Worm (Caenorhabditis elegans) whole organism, mixed stage, embryonic: ENCODE data around the gene F40E10.5.

Source experiments
- M03D4.4 ChIP-seq: sonication (generic microtip); optimal IDR thresholded peaks from 2 replicates; lab custom pipeline; 2017; ENCODE audit warnings: mild to moderate bottlenecking, missing genetic modification characterization, missing compliant biosample characterization
- bed-3 ChIP-seq: fragments of 200-800 bp; sonication (Bioruptor generic); optimal IDR thresholded peaks from 3 replicates; lab custom pipeline; 2018; ENCODE audit warnings: mild to moderate bottlenecking, missing genetic modification characterization, moderate library complexity, missing compliant biosample characterization
- blmp-1 ChIP-seq: fragments of 150-350 bp; optimal IDR thresholded peaks from 2 replicates; lab custom pipeline; 2014; ENCODE audit warnings: missing biosample characterization, missing genetic modification characterization
- ceh-39 ChIP-seq: fragments of 150-350 bp; optimal IDR thresholded peaks from 2 replicates; lab custom pipeline; 2014; ENCODE audit warnings: missing biosample characterization, missing genetic modification characterization
- ceh-43 ChIP-seq: fragments of 200-800 bp; sonication (Bioruptor generic); optimal IDR thresholded peaks from 2 replicates; lab custom pipeline; 2018; ENCODE audit warnings: mild to moderate bottlenecking, missing genetic modification characterization, moderate library complexity, missing compliant biosample characterization
- ceh-83 ChIP-seq: fragments of 200-800 bp; sonication (Bioruptor generic); optimal IDR thresholded peaks from 2 replicates; lab custom pipeline; 2018; ENCODE audit warnings: mild to moderate bottlenecking, missing genetic modification characterization, missing compliant biosample characterization
- ces-1 ChIP-seq: fragments of 150-350 bp; optimal IDR thresholded peaks from 2 replicates; lab custom pipeline; 2014; ENCODE audit warnings: missing biosample characterization, missing genetic modification reagents, missing genetic modification characterization
- drap-1 ChIP-seq: fragments of 200-800 bp; sonication (Bioruptor generic); optimal IDR thresholded peaks from 3 replicates; lab custom pipeline; 2018; ENCODE audit warnings: mild to moderate bottlenecking, missing genetic modification characterization, missing compliant biosample characterization
- elt-3 ChIP-seq: fragments of 150-350 bp; optimal IDR thresholded peaks from 2 replicates; lab custom pipeline; 2014; ENCODE audit warnings: missing biosample characterization, missing genetic modification characterization
- flh-1 ChIP-seq: fragments of 200-800 bp; sonication (Bioruptor generic); optimal IDR thresholded peaks from 2 replicates; lab custom pipeline; 2018; ENCODE audit warnings: mild to moderate bottlenecking, missing genetic modification characterization, moderate library complexity, missing compliant biosample characterization
- ham-2 ChIP-seq: fragments of 200-800 bp; sonication (Bioruptor generic); optimal IDR thresholded peaks from 2 replicates; lab custom pipeline; 2018; ENCODE audit warnings: mild to moderate bottlenecking, missing genetic modification characterization, missing compliant biosample characterization
- hlh-1 ChIP-seq: fragments of 150-350 bp; optimal IDR thresholded peaks from 2 replicates; lab custom pipeline; 2014; ENCODE audit warnings: missing biosample characterization, missing genetic modification reagents, missing genetic modification characterization
- lin-13 ChIP-seq: fragments of 150-350 bp; optimal IDR thresholded peaks from 2 replicates; lab custom pipeline; 2014; ENCODE audit warnings: missing biosample characterization, missing genetic modification characterization
- lin-32 ChIP-seq: fragments of 200-800 bp; sonication (Bioruptor generic); optimal IDR thresholded peaks from 2 replicates; lab custom pipeline; 2018; ENCODE audit warnings: mild to moderate bottlenecking, missing genetic modification characterization, missing compliant biosample characterization
- lsy-2 ChIP-seq: fragments of 150-350 bp; optimal IDR thresholded peaks from 2 replicates; lab custom pipeline; 2014; ENCODE audit warnings: missing biosample characterization, missing genetic modification characterization
- mep-1 ChIP-seq: fragments of 150-350 bp; optimal IDR thresholded peaks from 2 replicates; lab custom pipeline; 2017; ENCODE audit warnings: missing biosample characterization, missing genetic modification reagents, missing genetic modification characterization, inconsistent platforms
- mls-2 ChIP-seq: sonication (generic microtip); optimal IDR thresholded peaks from 2 replicates; lab custom pipeline; 2016; ENCODE audit warnings: mild to moderate bottlenecking, missing genetic modification characterization, moderate library complexity, missing compliant biosample characterization
- nhr-12 ChIP-seq: fragments of 150-350 bp; optimal IDR thresholded peaks from 2 replicates; lab custom pipeline; 2014; ENCODE audit warnings: missing biosample characterization, missing genetic modification characterization
- nhr-2 ChIP-seq: fragments of 150-350 bp; optimal IDR thresholded peaks from 2 replicates; lab custom pipeline; 2014; ENCODE audit warnings: missing biosample characterization, missing genetic modification characterization
- nhr-237 ChIP-seq: fragments of 150-350 bp; optimal IDR thresholded peaks from 2 replicates; lab custom pipeline; 2014; ENCODE audit warnings: missing biosample characterization, missing genetic modification characterization
- nhr-28 ChIP-seq: fragments of 150-350 bp; optimal IDR thresholded peaks from 2 replicates; lab custom pipeline; 2014; ENCODE audit warnings: missing biosample characterization, missing genetic modification characterization
- nhr-76 ChIP-seq: sonication (generic microtip); optimal IDR thresholded peaks from 2 replicates; lab custom pipeline; 2017; ENCODE audit warnings: missing biosample characterization, missing genetic modification characterization
- snpc-4 ChIP-seq: fragments of 150-350 bp; optimal IDR thresholded peaks from 2 replicates; lab custom pipeline; 2014; ENCODE audit warnings: missing biosample characterization, missing genetic modification characterization
- sptf-1 ChIP-seq: sonication (generic microtip); optimal IDR thresholded peaks from 2 replicates; lab custom pipeline; 2017; ENCODE audit warnings: mild to moderate bottlenecking, missing genetic modification characterization, moderate library complexity, missing compliant biosample characterization
- tbx-8 ChIP-seq: fragments of 200-800 bp; sonication (Bioruptor generic); optimal IDR thresholded peaks from 2 replicates; lab custom pipeline; 2018; ENCODE audit warnings: mild to moderate bottlenecking, missing genetic modification characterization, moderate library complexity, missing compliant biosample characterization
- unc-120 ChIP-seq: sonication (generic microtip); optimal IDR thresholded peaks from 2 replicates; lab custom pipeline; 2017; ENCODE audit warnings: missing genetic modification characterization, missing compliant biosample characterization; ENCODE audit not compliant: poor library complexity, severe bottlenecking
- unc-62 ChIP-seq: fragments of 150-350 bp; optimal IDR thresholded peaks from 2 replicates; lab custom pipeline; 2014; ENCODE audit warnings: missing biosample characterization, missing genetic modification reagents, missing genetic modification characterization
- zip-8 ChIP-seq: fragments of 150-350 bp; optimal IDR thresholded peaks from 2 replicates; lab custom pipeline; 2014; ENCODE audit warnings: missing biosample characterization, missing genetic modification characterization
- ztf-11 ChIP-seq: fragments of 150-350 bp; optimal IDR thresholded peaks from 2 replicates; lab custom pipeline; 2014; ENCODE audit warnings: missing biosample characterization, missing genetic modification characterization

Gene F40E10.5

DNA sequence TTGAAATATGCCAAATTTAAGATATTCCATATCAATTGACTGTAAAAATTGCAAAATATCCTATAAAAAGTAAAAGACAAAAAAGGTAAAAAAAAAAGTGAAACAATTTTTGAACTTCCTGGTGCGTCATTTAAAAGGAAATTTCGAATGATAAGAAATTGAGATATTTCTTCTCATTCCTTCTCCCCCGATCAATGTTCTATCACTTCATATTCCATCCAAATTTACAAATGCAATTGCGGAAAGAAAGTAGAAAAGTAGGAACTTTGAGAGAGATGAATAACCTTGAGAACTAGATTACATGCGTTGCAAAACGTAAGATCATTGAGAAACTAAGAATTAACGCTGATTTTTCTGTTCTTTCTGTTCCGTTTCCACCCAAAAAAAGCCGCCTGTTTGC, 8.0 kb downstream of the F40E10.5 start:
- TF ChIP-seq nhr-28 (tag; lab: Kevin White, UChicago), result no peak
- TF ChIP-seq flh-1, result no peak
- TF ChIP-seq zip-8 (tag; lab: Kevin White, UChicago), result no peak
- no peak for TF ChIP-seq snpc-4 (tag; lab: Kevin White, UChicago)
- no peak for TF ChIP-seq M03D4.4 (tag; lab: Kevin White, UChicago)
- no peak for TF ChIP-seq lsy-2 (tag; lab: Kevin White, UChicago)
- no peak for TF ChIP-seq mls-2 (tag; lab: Kevin White, UChicago)
- no peak for TF ChIP-seq unc-62 (GFP tag; lab: Kevin White, UChicago)
- no peak for TF ChIP-seq unc-120 (tag; lab: Kevin White, UChicago)
- TF ChIP-seq sptf-1 (tag; lab: Kevin White, UChicago), result no peak
- TF ChIP-seq hlh-1, result no peak

DNA sequence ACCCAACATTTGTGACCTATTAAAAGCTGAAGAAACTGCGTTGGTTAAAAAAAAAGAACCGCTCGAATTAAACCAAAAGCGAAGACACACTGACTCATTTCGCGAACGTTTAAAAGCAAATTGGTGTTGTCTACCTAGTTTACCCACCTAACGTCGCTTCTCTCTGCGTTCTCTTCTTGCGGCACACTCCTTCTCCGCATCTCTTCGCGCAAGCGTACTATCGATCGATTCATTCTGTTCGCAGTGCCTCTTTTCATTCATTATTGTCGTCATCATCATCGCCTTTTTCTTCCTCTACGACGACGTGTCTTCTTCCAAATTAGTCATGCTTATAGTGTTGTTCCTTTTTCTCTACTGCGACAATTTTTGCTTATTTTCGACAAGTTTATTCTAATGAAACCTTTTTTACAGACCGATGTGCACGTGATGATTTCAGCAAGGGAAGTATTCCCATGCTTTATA, 9.6 kb downstream of the F40E10.5 start, which contains the start of gene atrn-1:
atrn-1 (plus strand) TSS at position 412 of the 462 bp plus-strand sequence.
- TF ChIP-seq lin-32 (GFP tag; lab: Kevin White, UChicago), result no peak
- TF ChIP-seq ham-2 (GFP tag; lab: Kevin White, UChicago), result peak; percentile 16

DNA sequence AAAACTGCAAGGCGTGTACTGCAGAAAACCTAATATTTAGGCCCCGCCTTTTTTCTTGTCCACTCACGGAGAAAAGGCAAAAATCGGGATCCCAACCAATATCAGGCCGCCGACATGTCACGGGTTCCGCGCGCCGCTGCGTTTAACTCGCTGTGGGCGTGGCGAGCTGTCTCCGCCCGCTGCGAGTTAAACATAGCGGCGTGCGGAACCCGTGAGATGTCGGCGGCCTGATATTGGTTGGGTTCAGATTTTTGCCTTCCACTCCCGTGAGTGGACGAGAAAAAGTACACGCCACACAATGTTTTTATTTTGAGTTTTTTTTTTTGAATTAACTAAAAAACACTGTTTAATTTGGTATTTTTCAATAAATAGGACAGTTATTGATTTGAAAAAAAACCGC, 13.9 kb downstream of the F40E10.5 start:
- no peak for TF ChIP-seq hlh-1
- no peak for TF ChIP-seq sptf-1 (tag; lab: Kevin White, UChicago)
- TF ChIP-seq tbx-8 (GFP tag; lab: Kevin White, UChicago), result no peak
- no peak for TF ChIP-seq nhr-28 (tag; lab: Kevin White, UChicago)
- no peak for TF ChIP-seq nhr-2 (tag; lab: Kevin White, UChicago)
- TF ChIP-seq lsy-2 (tag; lab: Kevin White, UChicago), result no peak
- TF ChIP-seq lin-13 (tag; lab: Kevin White, UChicago), result no peak
- no peak for TF ChIP-seq drap-1 (GFP tag; lab: Kevin White, UChicago)
- no peak for TF ChIP-seq lin-32 (GFP tag; lab: Kevin White, UChicago)
- TF ChIP-seq nhr-12, result no peak
- TF ChIP-seq mls-2 (tag; lab: Kevin White, UChicago), result no peak
- no peak for TF ChIP-seq ham-2 (GFP tag; lab: Kevin White, UChicago)
- no peak for TF ChIP-seq unc-62 (GFP tag; lab: Kevin White, UChicago)
- TF ChIP-seq nhr-237 (tag; lab: Kevin White, UChicago), result no peak
- no peak for TF ChIP-seq unc-120 (tag; lab: Kevin White, UChicago)
- no peak for TF ChIP-seq M03D4.4 (tag; lab: Kevin White, UChicago)
- TF ChIP-seq snpc-4 (tag; lab: Kevin White, UChicago), result no peak
- no peak for TF ChIP-seq nhr-76 (tag; lab: Kevin White, UChicago)

DNA sequence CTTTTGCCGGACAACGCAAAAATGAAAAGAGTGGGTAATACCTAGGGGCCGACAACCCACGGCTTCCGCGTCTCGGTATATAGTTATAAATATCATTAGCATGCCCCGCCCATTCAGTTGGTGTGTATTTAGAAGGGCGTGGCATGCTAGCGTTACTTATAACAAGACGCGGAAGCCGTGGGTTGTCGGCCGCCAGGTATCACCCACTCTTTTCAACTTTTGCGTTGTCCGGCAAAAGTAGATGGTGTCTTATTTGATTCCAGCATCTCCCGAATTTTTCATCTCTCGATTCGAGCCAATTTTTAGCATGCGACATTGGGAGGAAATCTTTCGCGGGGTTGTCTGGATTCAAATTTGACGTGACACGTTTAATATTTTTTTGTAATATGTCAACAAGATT, 16.2 kb downstream of the F40E10.5 start:
- TF ChIP-seq snpc-4 (tag; lab: Kevin White, UChicago) (no peak), ceh-39 (tag; lab: Kevin White, UChicago) (no peak), ceh-83 (no peak), drap-1 (GFP tag; lab: Kevin White, UChicago) (no peak), ces-1 (no peak), unc-120 (tag; lab: Kevin White, UChicago) (no peak), bed-3 (GFP tag; lab: Kevin White, UChicago) (no peak), nhr-12 (no peak)

DNA sequence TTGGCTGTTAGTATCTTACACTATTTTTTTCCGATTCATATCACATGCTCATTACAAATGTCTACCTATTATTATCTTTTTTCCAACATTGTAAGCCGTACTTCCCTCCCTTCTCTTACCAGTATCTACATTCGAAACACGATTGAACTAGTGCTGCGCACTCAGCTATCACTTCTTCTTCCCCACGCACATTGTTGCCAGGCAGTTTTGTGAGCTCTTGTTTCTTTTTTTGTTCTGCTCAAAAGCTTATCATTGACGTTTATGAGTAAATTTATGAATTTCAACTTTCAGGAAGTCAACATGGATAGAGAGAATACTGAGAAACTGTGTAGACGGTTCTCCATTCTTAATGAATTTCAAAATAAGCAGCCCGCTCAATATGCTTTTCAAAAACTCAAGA, 19.5 kb downstream of the F40E10.5 start, which contains the start of gene F33C8.2:
F33C8.2 (plus strand) TSS at position 301 of the 400 bp plus-strand sequence.
- TF ChIP-seq unc-62 (GFP tag; lab: Kevin White, UChicago) (no peak), M03D4.4 (tag; lab: Kevin White, UChicago) (no peak), elt-3 (tag; lab: Kevin White, UChicago) (no peak), blmp-1 (tag; lab: Kevin White, UChicago) (no peak), lin-13 (tag; lab: Kevin White, UChicago) (no peak), ceh-43 (GFP tag; lab: Kevin White, UChicago) (no peak), bed-3 (GFP tag; lab: Kevin White, UChicago) (no peak), ham-2 (GFP tag; lab: Kevin White, UChicago) (no peak)

- TF ChIP-seq elt-3 (tag; lab: Kevin White, UChicago), result no peak
- TF ChIP-seq nhr-76 (tag; lab: Kevin White, UChicago), result no peak
- TF ChIP-seq mep-1 (tag; lab: Kevin White, UChicago), result no peak
- no peak for TF ChIP-seq ceh-39 (tag; lab: Kevin White, UChicago)
- TF ChIP-seq hlh-1, result no peak
- TF ChIP-seq lsy-2 (tag; lab: Kevin White, UChicago), result no peak
- no peak for TF ChIP-seq nhr-28 (tag; lab: Kevin White, UChicago)
- no peak for TF ChIP-seq unc-62 (GFP tag; lab: Kevin White, UChicago)
- no peak for TF ChIP-seq sptf-1 (tag; lab: Kevin White, UChicago)
- no peak for TF ChIP-seq nhr-2 (tag; lab: Kevin White, UChicago)
- no peak for TF ChIP-seq bed-3 (GFP tag; lab: Kevin White, UChicago)
- TF ChIP-seq ztf-11 (tag; lab: Kevin White, UChicago), result no peak
- TF ChIP-seq snpc-4 (tag; lab: Kevin White, UChicago), result no peak
- no peak for TF ChIP-seq lin-13 (tag; lab: Kevin White, UChicago)
- TF ChIP-seq ceh-43 (GFP tag; lab: Kevin White, UChicago), result no peak
These were observed 23.3 kb downstream of the F40E10.5 start for ce11 chrX:14724935-14725334.
